Fruit fly (Drosophila melanogaster): ENCODE measurements around the gene CG10663.
A peak's percentile ranks its signal among the peaks of the same experiment; 100 is the strongest.

dm6 chr3L:12471471-12471978 lies 13.3 kb downstream of the CG10663 start, which contains the start of gene CG10616:
- TF ChIP-seq CG8478 (optimal IDR thresholded peaks at IDR 0.05): no peak
- peak in 1 of 2 experiments; percentile 9 for TF ChIP-seq CTCF (optimal IDR thresholded peaks at IDR 0.05)
